Fruit fly (Drosophila melanogaster): Measurements from ENCODE around the gene CG13308.
A peak's percentile ranks its signal among the peaks of the same experiment; 100 is the strongest.

CG13308 gene

dm6 chr3L:8763037-8763454 is 45.3 kb upstream of the CG13308 start (continued):
- TF ChIP-seq Atf-2 (GFP tag; optimal IDR thresholded peaks at IDR 0.05) (no peak), CG1832 (GFP tag; optimal IDR thresholded peaks at IDR 0.05) (no peak), ap (GFP tag; IDR thresholded peaks at IDR 0.05) (peak; percentile 38; the same call in 1 of the 2 replicates), Hey (tag; optimal IDR thresholded peaks at IDR 0.05) (peak; percentile 61), sc (optimal IDR thresholded peaks at IDR 0.05) (no peak), sc (GFP tag; optimal IDR thresholded peaks at IDR 0.05) (no peak), pum (GFP tag; optimal IDR thresholded peaks at IDR 0.05) (no peak), tgo (GFP tag; IDR thresholded peaks at IDR 0.05) (peak; percentile 36; the same call in 1 of the 3 replicates), CG6689 (GFP tag; IDR thresholded peaks at IDR 0.05) (peak; percentile 59), CG17568 (GFP tag; optimal IDR thresholded peaks at IDR 0.05) (peak; percentile 14), fru (optimal IDR thresholded peaks at IDR 0.05) (no peak), HLH3B (GFP tag; IDR thresholded peaks at IDR 0.05) (no peak), Hmx (GFP tag; optimal IDR thresholded peaks at IDR 0.05) (no peak), sens-2 (GFP tag; IDR thresholded peaks at IDR 0.05) (no peak), fd102C (GFP tag; optimal IDR thresholded peaks at IDR 0.05) (no peak), CG10366 (GFP tag; IDR thresholded peaks at IDR 0.05) (peak; percentile 59), ara (GFP tag; IDR thresholded peaks at IDR 0.05) (peak; percentile 15; the same call in 1 of the 2 replicates), CG13123 (GFP tag; optimal IDR thresholded peaks at IDR 0.05) (no peak), gsb-n (tag; optimal IDR thresholded peaks at IDR 0.05) (no peak), CG17359 (tag; optimal IDR thresholded peaks at IDR 0.05) (no peak), kay (GFP tag; optimal IDR thresholded peaks at IDR 0.05) (no peak), CG10565 (GFP tag; optimal IDR thresholded peaks at IDR 0.05) (no peak), CG3995 (GFP tag; optimal IDR thresholded peaks at IDR 0.05) (no peak), CG10959 (GFP tag; IDR thresholded peaks at IDR 0.05) (no peak), CG13624 (GFP tag; optimal IDR thresholded peaks at IDR 0.05) (no peak), Nf-YA (GFP tag; IDR thresholded peaks at IDR 0.05) (no peak), wek (GFP tag; optimal IDR thresholded peaks at IDR 0.05) (no peak), E2f2 (GFP tag; IDR thresholded peaks at IDR 0.05) (peak; percentile 38; the same call in 1 of the 2 replicates), Vsx1 (GFP tag; optimal IDR thresholded peaks at IDR 0.05) (no peak), CG18619 (GFP tag; optimal IDR thresholded peaks at IDR 0.05) (peak; percentile 47), CG4328 (GFP tag; optimal IDR thresholded peaks at IDR 0.05) (no peak), Mrtf (GFP tag; IDR thresholded peaks at IDR 0.05) (peak; percentile 72; the same call in 2 of the 3 replicates), sens (GFP tag) (peak; percentile 85), ERR (GFP tag; optimal IDR thresholded peaks at IDR 0.05) (no peak), CG17328 (GFP tag; IDR thresholded peaks at IDR 0.05) (0 out of 2 replicates have a peak, but pooled peaks have one; percentile 46), Lpt (GFP tag; optimal IDR thresholded peaks at IDR 0.05) (no peak), CG10267 (tag; optimal IDR thresholded peaks at IDR 0.05) (no peak), scrt (GFP tag; optimal IDR thresholded peaks at IDR 0.05) (no peak), HmgD (GFP tag; optimal IDR thresholded peaks at IDR 0.05) (no peak), Sry-δ (GFP tag; optimal IDR thresholded peaks at IDR 0.05) (no peak), crp (GFP tag; optimal IDR thresholded peaks at IDR 0.05) (no peak), zen (tag; optimal IDR thresholded peaks at IDR 0.05) (no peak), crol (GFP tag; IDR thresholded peaks at IDR 0.05) (peak; percentile 56), CG14710 (tag; optimal IDR thresholded peaks at IDR 0.05) (no peak), CG12104 (GFP tag; optimal IDR thresholded peaks at IDR 0.05) (no peak), Fer3 (tag; optimal IDR thresholded peaks at IDR 0.05) (peak; percentile 34), amos (GFP tag; IDR thresholded peaks at IDR 0.05; ENCODE audit: partially characterized antibody) (peak; percentile 33; the same call in 1 of the 2 replicates), CG15696 (tag; optimal IDR thresholded peaks at IDR 0.05) (no peak), CG6654 (GFP tag; optimal IDR thresholded peaks at IDR 0.05) (no peak), CoRest (tag; optimal IDR thresholded peaks at IDR 0.05) (peak; percentile 55), Blimp-1 (GFP tag; optimal IDR thresholded peaks at IDR 0.05) (peak; percentile 32), org-1 (GFP tag; optimal IDR thresholded peaks at IDR 0.05) (no peak)
